Worm (Caenorhabditis elegans): Measurements from ENCODE around the gene T16G1.6.

- TF ChIP-seq cog-1 (tag; optimal IDR thresholded peaks at IDR 0.05) (no peak), flt-1 (GFP tag; IDR thresholded peaks at IDR 0.05) (no peak), ref-1 (GFP tag; conservative IDR thresholded peaks at IDR 0.05) (no peak), klf-2 (GFP tag; conservative IDR thresholded peaks at IDR 0.05) (no peak), ztf-23 (GFP tag; IDR thresholded peaks at IDR 0.05) (no peak), ztf-29 (GFP tag; IDR thresholded peaks at IDR 0.05) (no peak)
Observed at ce11 chrV:12905074-12905473, 31.9 kb downstream of the T16G1.6 start, which contains the start of gene ttr-28.

All from whole organism, midembryonic.